Worm (Caenorhabditis elegans) whole organism, L2 larva: ENCODE results near the gene oig-2.

Experiments
- F13H6.1 ChIP-seq: sonication (generic microtip); optimal IDR thresholded peaks from 2 replicates; lab custom pipeline; 2016; ENCODE audit warnings: missing genetic modification characterization, missing compliant biosample characterization
- ZK546.5 ChIP-seq: sonication (generic microtip); optimal IDR thresholded peaks from 2 replicates; lab custom pipeline; 2017; ENCODE audit warnings: missing biosample characterization, missing genetic modification characterization
- blmp-1 ChIP-seq: sonication (generic microtip); optimal IDR thresholded peaks from 2 replicates; lab custom pipeline; 2017; ENCODE audit warnings: missing genetic modification characterization, mild to moderate bottlenecking, missing compliant biosample characterization, antibody characterized with exemption, moderate library complexity; ENCODE audit not compliant: insufficient read depth
- crh-2 ChIP-seq: sonication (generic microtip); optimal IDR thresholded peaks from 2 replicates; lab custom pipeline; 2017; ENCODE audit warnings: missing biosample characterization, missing genetic modification characterization
- mbf-1 ChIP-seq: sonication (generic microtip); optimal IDR thresholded peaks from 2 replicates; lab custom pipeline; 2017; ENCODE audit warnings: missing biosample characterization, missing genetic modification characterization
- nhr-10 ChIP-seq: sonication (generic microtip); optimal IDR thresholded peaks from 2 replicates; lab custom pipeline; 2017; ENCODE audit warnings: missing biosample characterization, missing genetic modification characterization
- nhr-21 ChIP-seq: fragments of 150-350 bp; optimal IDR thresholded peaks from 2 replicates; lab custom pipeline; 2014; ENCODE audit warnings: missing biosample characterization, missing genetic modification characterization
- nhr-23 ChIP-seq: fragments of 150-350 bp; optimal IDR thresholded peaks from 2 replicates; lab custom pipeline; 2014; ENCODE audit warnings: missing biosample characterization, missing genetic modification reagents, missing genetic modification characterization
- nhr-25 ChIP-seq: fragments of 150-350 bp; sonication (generic microtip); optimal IDR thresholded peaks from 3 replicates; lab custom pipeline; 2014; ENCODE audit warnings: missing biosample characterization, missing genetic modification characterization
- nhr-6 ChIP-seq: fragments of 150-350 bp; optimal IDR thresholded peaks from 2 replicates; lab custom pipeline; 2014; ENCODE audit warnings: missing biosample characterization, missing genetic modification characterization
- nhr-77 ChIP-seq: fragments of 150-350 bp; optimal IDR thresholded peaks from 2 replicates; lab custom pipeline; 2014; ENCODE audit warnings: missing biosample characterization, missing genetic modification characterization
- peb-1 ChIP-seq: fragments of 150-350 bp; optimal IDR thresholded peaks from 2 replicates; lab custom pipeline; 2014; ENCODE audit warnings: missing biosample characterization, missing genetic modification characterization
- unc-62 ChIP-seq: fragments of 150-350 bp; optimal IDR thresholded peaks from 2 replicates; lab custom pipeline; 2014; ENCODE audit warnings: missing biosample characterization, missing genetic modification reagents, missing genetic modification characterization
- ztf-11 ChIP-seq: sonication (generic microtip); optimal IDR thresholded peaks from 2 replicates; lab custom pipeline; 2017; ENCODE audit warnings: missing biosample characterization, missing genetic modification characterization

The oig-2 gene

ce11 chrII:12961743-12962142 is 46.2 kb downstream of the oig-2 start:
- peak; percentile 30 for TF ChIP-seq blmp-1
- no peak for TF ChIP-seq peb-1

- TF ChIP-seq nhr-23 (tag; lab: Kevin White, UChicago) (no peak), nhr-25 (tag; lab: Kevin White, UChicago) (peak; percentile 64), crh-2 (tag; lab: Kevin White, UChicago) (no peak), nhr-21 (tag; lab: Kevin White, UChicago) (peak; percentile 31), blmp-1 (peak; percentile 1), nhr-77 (no peak), unc-62 (GFP tag; lab: Kevin White, UChicago) (no peak)
Measured at ce11 chrII:12961293-12961692, 46.7 kb downstream of the oig-2 start.

- no peak for TF ChIP-seq ztf-11 (tag; lab: Kevin White, UChicago)
- no peak for TF ChIP-seq F13H6.1 (tag; lab: Kevin White, UChicago)
- TF ChIP-seq mbf-1 (tag; lab: Kevin White, UChicago), result no peak
- no peak for TF ChIP-seq nhr-23 (tag; lab: Kevin White, UChicago)
- TF ChIP-seq ZK546.5 (tag; lab: Kevin White, UChicago), result no peak
- TF ChIP-seq nhr-6 (tag; lab: Kevin White, UChicago), result no peak
- no peak for TF ChIP-seq nhr-10 (tag; lab: Kevin White, UChicago)
- TF ChIP-seq, all 48 proteins: peak for 0
Measured at ce11 chrII:12960206-12960605, 47.8 kb downstream of the oig-2 start.
